Worm (Caenorhabditis elegans): ENCODE measurements around the gene F55D1.1.

DNA sequence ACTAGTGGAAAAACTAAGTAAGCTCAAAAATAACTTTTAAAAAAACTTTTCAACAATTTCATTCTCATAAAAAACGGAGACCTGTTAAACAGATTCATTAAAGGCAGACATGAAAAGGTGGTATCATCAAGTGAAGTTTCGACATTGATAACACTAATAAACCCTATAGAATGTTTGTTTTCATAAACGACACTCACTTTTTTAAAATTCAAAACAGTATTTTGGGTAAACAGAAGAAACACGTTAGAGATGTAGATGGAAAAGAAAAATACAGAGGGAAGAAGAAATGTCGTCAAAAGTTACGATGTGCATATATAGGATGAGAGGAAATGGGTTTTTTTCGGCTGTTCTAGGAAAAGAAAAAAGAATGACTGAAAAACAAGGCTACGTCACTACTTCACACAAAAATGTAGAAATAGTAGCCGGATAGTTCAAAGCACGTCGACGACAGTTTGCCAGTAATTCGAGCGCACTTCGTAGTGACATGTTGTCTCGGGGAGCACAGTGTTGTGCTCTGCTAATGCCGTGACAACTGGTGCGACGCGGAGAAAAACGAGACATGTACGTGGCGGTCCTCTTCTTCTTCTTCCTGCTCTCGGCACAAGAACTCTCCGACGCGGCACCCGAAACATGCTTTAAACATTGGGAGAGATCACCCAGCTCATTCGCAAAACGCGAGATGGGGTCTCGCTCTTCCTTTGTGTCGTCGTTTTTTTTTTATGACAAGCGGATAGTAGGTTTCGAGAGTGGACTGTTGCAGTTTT lies 19.7 kb downstream of the F55D1.1 start:
- TF ChIP-seq blmp-1 (tag; optimal IDR thresholded peaks at IDR 0.05) = no peak
- no peak for TF ChIP-seq unc-62 (GFP tag; optimal IDR thresholded peaks at IDR 0.05)
- no peak for TF ChIP-seq pha-4 (tag; optimal IDR thresholded peaks at IDR 0.05)
